Worm (Caenorhabditis elegans) whole organism, late embryonic: ENCODE measurements around the gene dmd-8.

Experiments used
- ahr-1 ChIP-seq: sonication (generic microtip); optimal IDR thresholded peaks from 2 replicates; lab custom pipeline; 2016; ENCODE audit warnings: missing genetic modification characterization, missing compliant biosample characterization
- ceh-19 ChIP-seq: fragments of 200-800 bp; sonication (Bioruptor generic); optimal IDR thresholded peaks from 2 replicates; lab custom pipeline; 2018; ENCODE audit warnings: mild to moderate bottlenecking, missing genetic modification characterization, missing compliant biosample characterization
- ceh-2 ChIP-seq: sonication (generic microtip); optimal IDR thresholded peaks from 2 replicates; lab custom pipeline; 2016; ENCODE audit warnings: missing genotype, missing genetic modification characterization, missing compliant biosample characterization
- ceh-22 ChIP-seq: sonication (generic microtip); optimal IDR thresholded peaks from 2 replicates; lab custom pipeline; 2017; ENCODE audit warnings: missing biosample characterization, missing genetic modification characterization
- ceh-30 ChIP-seq: fragments of 150-350 bp; optimal IDR thresholded peaks from 2 replicates; lab custom pipeline; 2014; ENCODE audit warnings: missing biosample characterization, missing genetic modification characterization
- dmd-4 ChIP-seq: sonication (generic microtip); optimal IDR thresholded peaks from 2 replicates; lab custom pipeline; 2016; ENCODE audit warnings: borderline replicate concordance, missing genetic modification characterization, missing compliant biosample characterization
- elt-2 ChIP-seq: sonication (generic microtip); optimal IDR thresholded peaks from 2 replicates; lab custom pipeline; 2016; ENCODE audit warnings: missing genetic modification reagents, missing genetic modification characterization, missing compliant biosample characterization
- hlh-13 ChIP-seq: fragments of 200-800 bp; sonication (Bioruptor generic); optimal IDR thresholded peaks from 2 replicates; lab custom pipeline; 2018; ENCODE audit warnings: mild to moderate bottlenecking, missing genetic modification characterization, missing compliant biosample characterization
- lin-11 ChIP-seq: fragments of 200-800 bp; sonication (Bioruptor generic); optimal IDR thresholded peaks from 2 replicates; lab custom pipeline; 2018; ENCODE audit warnings: mild to moderate bottlenecking, missing genetic modification characterization, missing compliant biosample characterization
- pha-4 ChIP-seq: fragments of 150-350 bp; optimal IDR thresholded peaks from 2 replicates; lab custom pipeline; 2018; ENCODE audit warnings: missing biosample characterization, missing genetic modification reagents, missing genetic modification characterization
- sox-4 ChIP-seq: sonication (generic microtip); optimal IDR thresholded peaks from 2 replicates; lab custom pipeline; 2017; ENCODE audit warnings: mild to moderate bottlenecking, missing genetic modification characterization, inconsistent platforms, missing compliant biosample characterization
- syd-9 ChIP-seq: sonication (generic microtip); optimal IDR thresholded peaks from 2 replicates; lab custom pipeline; 2016; ENCODE audit warnings: mild to moderate bottlenecking, missing genetic modification characterization, moderate library complexity, missing compliant biosample characterization

DNA sequence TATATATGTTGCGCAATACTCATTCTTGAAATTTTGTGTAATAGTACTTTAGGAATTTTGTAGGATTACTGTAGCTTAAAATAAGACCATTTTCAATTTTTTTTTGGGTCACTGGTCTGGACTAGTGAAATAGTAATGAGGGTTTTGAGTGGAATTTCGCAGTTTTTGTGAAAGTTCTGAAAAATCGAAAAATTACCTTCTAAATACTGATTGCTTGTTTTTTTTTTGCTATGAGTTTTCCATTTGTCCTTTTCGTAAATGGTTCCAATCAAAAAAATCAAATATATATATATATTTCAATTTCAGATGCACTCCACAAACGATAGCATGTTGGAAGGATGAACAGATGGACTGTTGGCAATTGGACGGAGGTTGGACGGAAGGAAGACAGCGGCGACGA, 23.8 kb downstream of the dmd-8 start, which contains the start of gene nhr-15:
- TF ChIP-seq pha-4 (tag; lab: Kevin White, UChicago) (no peak), syd-9 (tag; lab: Kevin White, UChicago) (no peak), sox-4 (tag; lab: Kevin White, UChicago) (no peak), elt-2 (tag; lab: Kevin White, UChicago) (no peak), ahr-1 (tag; lab: Kevin White, UChicago) (no peak), ceh-30 (tag; lab: Kevin White, UChicago) (no peak), hlh-13 (GFP tag; lab: Kevin White, UChicago) (no peak), ceh-22 (tag; lab: Kevin White, UChicago) (no peak), ceh-2 (no peak), ceh-19 (GFP tag; lab: Kevin White, UChicago) (no peak), lin-11 (tag; lab: Kevin White, UChicago) (no peak), dmd-4 (tag; lab: Kevin White, UChicago) (no peak)
